Worm (Caenorhabditis elegans): ENCODE measurements around the gene znf-593.

- TF ChIP-seq nhr-77 (tag; optimal IDR thresholded peaks at IDR 0.05) = peak; percentile 11
- no peak for TF ChIP-seq dmd-9 (GFP tag; IDR thresholded peaks at IDR 0.05)
- no peak for TF ChIP-seq ztf-11 (tag; optimal IDR thresholded peaks at IDR 0.05)
- TF ChIP-seq nhr-42 (GFP tag; IDR thresholded peaks at IDR 0.05) = no peak
- TF ChIP-seq lin-1 (GFP tag; IDR thresholded peaks at IDR 0.05) = no peak
- peak in 1 of 2 experiments; percentile 80 for TF ChIP-seq lsy-2 (tag; optimal IDR thresholded peaks at IDR 0.05)
- no peak for TF ChIP-seq nhr-237 (tag; optimal IDR thresholded peaks at IDR 0.05)
- no peak for TF ChIP-seq set-16 (GFP tag; IDR thresholded peaks at IDR 0.05)
- TF ChIP-seq nhr-28 (tag; optimal IDR thresholded peaks at IDR 0.05) = peak; percentile 32
- peak; percentile 72 for TF ChIP-seq dve-1 (tag; optimal IDR thresholded peaks at IDR 0.05; ENCODE audit: insufficient read depth)
- no peak for TF ChIP-seq madf-9 (GFP tag; conservative IDR thresholded peaks at IDR 0.05)
- peak; percentile 83 for TF ChIP-seq mes-2 (tag; optimal IDR thresholded peaks at IDR 0.05; ENCODE audit: poor library complexity, severe bottlenecking)
These were observed 1.8 kb upstream of the znf-593 start, which contains the start of the genes ccf-1 and trap-4 for ce11 chrIII:11920187-11920785.
